Fruit fly (Drosophila melanogaster): Measurements from ENCODE around the gene Acyp.

The Acyp gene

dm6 chr2L:13925699-13926098, 13.8 kb downstream of the Acyp start:
- TF ChIP-seq Rel (GFP tag; optimal IDR thresholded peaks at IDR 0.05) (no peak), Rel (tag; optimal IDR thresholded peaks at IDR 0.05) (no peak), rgr (GFP tag; optimal IDR thresholded peaks at IDR 0.05) (no peak), Myc (optimal IDR thresholded peaks at IDR 0.05) (no peak), usp (GFP tag; optimal IDR thresholded peaks at IDR 0.05) (no peak), dmrt93B (GFP tag; optimal IDR thresholded peaks at IDR 0.05) (no peak), psq (GFP tag; optimal IDR thresholded peaks at IDR 0.05) (no peak), br (GFP tag; optimal IDR thresholded peaks at IDR 0.05) (no peak), GATAd (GFP tag; optimal IDR thresholded peaks at IDR 0.05) (no peak), Jra (GFP tag; optimal IDR thresholded peaks at IDR 0.05) (no peak), N (GFP tag; optimal IDR thresholded peaks at IDR 0.05) (no peak)

dm6 chr2L:13928461-13928860, 16.6 kb downstream of the Acyp start:
- TF ChIP-seq HLH106 (tag; optimal IDR thresholded peaks at IDR 0.05) (no peak), CrebA (GFP tag; optimal IDR thresholded peaks at IDR 0.05; ENCODE audit: borderline replicate concordance) (no peak), woc (GFP tag; optimal IDR thresholded peaks at IDR 0.05) (no peak), Dfd (GFP tag; optimal IDR thresholded peaks at IDR 0.05) (no peak), Hnf4 (GFP tag; optimal IDR thresholded peaks at IDR 0.05) (no peak), dl (GFP tag; optimal IDR thresholded peaks at IDR 0.05; ENCODE audit: insufficient read depth in 1 of 2, partially characterized antibody in 2 of 2) (no peak), Mio (GFP tag; optimal IDR thresholded peaks at IDR 0.05) (no peak)

dm6 chr2L:13931318-13931717, 19.4 kb downstream of the Acyp start, which contains the start of gene CG42711:
TSS of gene CG42711 (minus strand) at chr2L:13931362.
- no peak for TF ChIP-seq CrebA (GFP tag; optimal IDR thresholded peaks at IDR 0.05; ENCODE audit: borderline replicate concordance)
- TF ChIP-seq Rel (GFP tag; optimal IDR thresholded peaks at IDR 0.05) = no peak
- no peak for TF ChIP-seq Rel (tag; optimal IDR thresholded peaks at IDR 0.05)
- no peak for TF ChIP-seq ey (GFP tag; optimal IDR thresholded peaks at IDR 0.05)
- TF ChIP-seq rgr (GFP tag; optimal IDR thresholded peaks at IDR 0.05) = no peak
- no peak for TF ChIP-seq CG9705 (GFP tag; optimal IDR thresholded peaks at IDR 0.05)
- TF ChIP-seq tai (GFP tag; optimal IDR thresholded peaks at IDR 0.05) = no peak
- no peak for TF ChIP-seq Mio (GFP tag; optimal IDR thresholded peaks at IDR 0.05)
- no peak for TF ChIP-seq HLH106 (tag; optimal IDR thresholded peaks at IDR 0.05)
- TF ChIP-seq foxo (GFP tag; optimal IDR thresholded peaks at IDR 0.05) = no peak
- TF ChIP-seq psq (GFP tag; optimal IDR thresholded peaks at IDR 0.05) = no peak
- TF ChIP-seq brk (GFP tag; optimal IDR thresholded peaks at IDR 0.05) = no peak
- no peak for TF ChIP-seq Vsx2 (GFP tag; optimal IDR thresholded peaks at IDR 0.05; ENCODE audit: partially characterized antibody)
- no peak for TF ChIP-seq Hr83 (GFP tag; optimal IDR thresholded peaks at IDR 0.05; ENCODE audit: poor library complexity, severe bottlenecking)
- no peak for TF ChIP-seq Dfd (GFP tag; optimal IDR thresholded peaks at IDR 0.05)
- TF ChIP-seq Dif (GFP tag; optimal IDR thresholded peaks at IDR 0.05; ENCODE audit: partially characterized antibody) = no peak
- TF ChIP-seq Sp1 (GFP tag; optimal IDR thresholded peaks at IDR 0.05) = no peak

dm6 chr2L:13934542-13935065, 22.7 kb downstream of the Acyp start, which contains the start of gene Vajk2:
TSS of gene Vajk2 (minus strand) at chr2L:13934692.
- no peak for TF ChIP-seq h (GFP tag; optimal IDR thresholded peaks at IDR 0.05)
- TF ChIP-seq dl (GFP tag; optimal IDR thresholded peaks at IDR 0.05; ENCODE audit: insufficient read depth in 1 of 2, partially characterized antibody in 2 of 2) = no peak
- TF ChIP-seq Vsx2 (GFP tag; optimal IDR thresholded peaks at IDR 0.05; ENCODE audit: partially characterized antibody) = no peak
- TF ChIP-seq dsf (GFP tag; optimal IDR thresholded peaks at IDR 0.05; ENCODE audit: borderline replicate concordance) = no peak
- TF ChIP-seq psq (GFP tag; optimal IDR thresholded peaks at IDR 0.05) = no peak
- TF ChIP-seq ey (GFP tag; optimal IDR thresholded peaks at IDR 0.05) = no peak
- TF ChIP-seq sage (GFP tag; optimal IDR thresholded peaks at IDR 0.05) = no peak
- no peak for TF ChIP-seq OdsH (GFP tag; optimal IDR thresholded peaks at IDR 0.05)
- TF ChIP-seq fru (GFP tag; optimal IDR thresholded peaks at IDR 0.05) = no peak
- TF ChIP-seq Abd-B (GFP tag; optimal IDR thresholded peaks at IDR 0.05) = no peak
- no peak for TF ChIP-seq Dif (GFP tag; optimal IDR thresholded peaks at IDR 0.05; ENCODE audit: partially characterized antibody)
- no peak for TF ChIP-seq HLH106 (tag; optimal IDR thresholded peaks at IDR 0.05)
- no peak for TF ChIP-seq tai (GFP tag; optimal IDR thresholded peaks at IDR 0.05)

All from whole organism, wandering third instar larva.